Worm (Caenorhabditis elegans) whole organism, young adult: ENCODE measurements around the gene polk-1.
A peak's percentile ranks its signal among the peaks of the same experiment; 100 is the strongest.

ENCODE experiments used
- B0035.1 ChIP-seq: sonication (generic microtip); optimal IDR thresholded peaks from 2 replicates; lab custom pipeline; 2016; ENCODE audit warnings: missing genetic modification characterization, mild to moderate bottlenecking, missing compliant biosample characterization, missing genotype, missing genetic modification reagents
- B0336.3 ChIP-seq: fragments of 200-800 bp; sonication (Bioruptor generic); IDR thresholded peaks from 2 replicates; pipeline ENCODE4 v1.3.6; 2022; ENCODE audit warnings: missing genetic modification characterization, missing compliant biosample characterization
- F10E7.11 ChIP-seq: sonication (generic microtip); optimal IDR thresholded peaks from 2 replicates; lab custom pipeline; 2017; ENCODE audit warnings: mild to moderate bottlenecking, missing genetic modification characterization, moderate library complexity, missing compliant biosample characterization
- F23B12.7 ChIP-seq: sonication (generic microtip); optimal IDR thresholded peaks from 2 replicates; lab custom pipeline; 2017; ENCODE audit warnings: missing genetic modification characterization, mild to moderate bottlenecking, missing compliant biosample characterization, antibody characterized with exemption, moderate library complexity; ENCODE audit not compliant: insufficient read depth
- F49E8.2 ChIP-seq: sonication (generic microtip); optimal IDR thresholded peaks from 3 replicates; lab custom pipeline; 2017; ENCODE audit warnings: missing genetic modification characterization, mild to moderate bottlenecking, missing compliant biosample characterization, antibody characterized with exemption, moderate library complexity; ENCODE audit not compliant: insufficient read depth
- F55B11.4 ChIP-seq: sonication (generic microtip); optimal IDR thresholded peaks from 2 replicates; lab custom pipeline; 2016; ENCODE audit warnings: missing compliant biosample characterization, missing genetic modification characterization, borderline replicate concordance; ENCODE audit not compliant: insufficient read depth
- F57A8.1 ChIP-seq: fragments of 200-800 bp; sonication (Bioruptor generic); optimal IDR thresholded peaks from 2 replicates; lab custom pipeline; 2018; ENCODE audit warnings: mild to moderate bottlenecking, missing genetic modification characterization, moderate library complexity, missing compliant biosample characterization
- Y53F4B.3 ChIP-seq: fragments of 200-800 bp; sonication (Bioruptor generic); IDR thresholded peaks from 2 replicates; pipeline ENCODE4 v1.3.6; 2022; ENCODE audit warnings: missing genetic modification reagents, missing genetic modification characterization, missing compliant biosample characterization
- Y56A3A.18 ChIP-seq: fragments of 200-800 bp; sonication (Bioruptor generic); IDR thresholded peaks from 2 replicates; pipeline ENCODE4 v1.3.6; 2022; ENCODE audit warnings: missing genetic modification reagents, missing genetic modification characterization, missing compliant biosample characterization
- Y95B8A.8 ChIP-seq: fragments of 200-800 bp; sonication (Bioruptor generic); IDR thresholded peaks from 2 replicates; pipeline ENCODE4 v1.3.6; 2022; ENCODE audit warnings: missing genetic modification reagents, missing genetic modification characterization, missing compliant biosample characterization
- akir-1 ChIP-seq: fragments of 200-800 bp; sonication (Bioruptor generic); optimal IDR thresholded peaks from 2 replicates; lab custom pipeline; 2018; ENCODE audit warnings: mild to moderate bottlenecking, missing genetic modification characterization, moderate library complexity, missing compliant biosample characterization
- aptf-2 ChIP-seq: fragments of 200-800 bp; sonication (Bioruptor generic); conservative IDR thresholded peaks from 2 replicates; pipeline ENCODE4 v1.3.6; 2022; ENCODE audit warnings: missing genetic modification reagents, missing genetic modification characterization, missing compliant biosample characterization
- attf-3 ChIP-seq: fragments of 200-800 bp; sonication (Bioruptor generic); conservative IDR thresholded peaks from 2 replicates; pipeline ENCODE4 v1.3.6; 2022; ENCODE audit warnings: missing genetic modification reagents, missing genetic modification characterization, missing compliant biosample characterization
- attf-5 ChIP-seq: fragments of 200-800 bp; sonication (Bioruptor generic); optimal IDR thresholded peaks from 2 replicates; lab custom pipeline; 2018; ENCODE audit warnings: mild to moderate bottlenecking, missing genetic modification characterization, missing compliant biosample characterization
- bed-2 ChIP-seq: fragments of 200-800 bp; sonication (Bioruptor generic); IDR thresholded peaks from 2 replicates; pipeline ENCODE4 v1.3.6; 2022; ENCODE audit warnings: missing genetic modification reagents, missing genetic modification characterization, missing compliant biosample characterization
- ccch-3 ChIP-seq: fragments of 200-800 bp; sonication (Bioruptor generic); optimal IDR thresholded peaks from 2 replicates; lab custom pipeline; 2018; ENCODE audit warnings: mild to moderate bottlenecking, missing genetic modification characterization, missing compliant biosample characterization
- ceh-27 ChIP-seq: fragments of 200-800 bp; sonication (Bioruptor generic); optimal IDR thresholded peaks from 2 replicates; lab custom pipeline; 2018; ENCODE audit warnings: mild to moderate bottlenecking, missing genetic modification characterization, moderate library complexity, missing compliant biosample characterization
- ceh-40 ChIP-seq: fragments of 200-800 bp; sonication (Bioruptor generic); IDR thresholded peaks from 2 replicates; pipeline ENCODE4 v1.3.6; 2022; ENCODE audit warnings: missing genetic modification characterization, missing compliant biosample characterization
- chd-7 ChIP-seq: sonication (generic microtip); optimal IDR thresholded peaks from 2 replicates; lab custom pipeline; 2016; ENCODE audit warnings: mild to moderate bottlenecking, missing genetic modification characterization, moderate library complexity, missing compliant biosample characterization
- die-1 ChIP-seq: sonication (generic microtip); optimal IDR thresholded peaks from 2 replicates; lab custom pipeline; 2016; ENCODE audit warnings: missing genotype, mild to moderate bottlenecking, missing genetic modification characterization, missing compliant biosample characterization
- dox-1 ChIP-seq: fragments of 200-800 bp; sonication (Bioruptor generic); IDR thresholded peaks from 2 replicates; pipeline ENCODE4 v1.3.6; 2022; ENCODE audit warnings: missing genetic modification reagents, missing genetic modification characterization, missing compliant biosample characterization
- egl-44 ChIP-seq: fragments of 200-800 bp; sonication (Bioruptor generic); IDR thresholded peaks from 2 replicates; pipeline ENCODE4 v1.3.6; 2022; ENCODE audit warnings: missing genetic modification reagents, missing genetic modification characterization, missing compliant biosample characterization
- egrh-3 ChIP-seq: fragments of 200-800 bp; sonication (Bioruptor generic); IDR thresholded peaks from 2 replicates; pipeline ENCODE4 v1.3.6; 2022; ENCODE audit warnings: missing genetic modification reagents, missing genetic modification characterization, missing compliant biosample characterization
- hlh-12 ChIP-seq: sonication (generic microtip); optimal IDR thresholded peaks from 2 replicates; lab custom pipeline; 2016; ENCODE audit warnings: missing genetic modification characterization, missing compliant biosample characterization
- hmg-1.2 ChIP-seq: fragments of 200-800 bp; sonication (Bioruptor generic); IDR thresholded peaks from 2 replicates; pipeline ENCODE4 v1.3.6; 2022; ENCODE audit warnings: missing genetic modification reagents, missing genetic modification characterization, missing compliant biosample characterization
- hsf-1 ChIP-seq: fragments of 200-800 bp; sonication (Bioruptor generic); IDR thresholded peaks from 2 replicates; pipeline ENCODE4 v1.3.6; 2022; ENCODE audit warnings: missing genetic modification reagents, missing genetic modification characterization, missing compliant biosample characterization
- lag-1 ChIP-seq: fragments of 200-800 bp; sonication (Bioruptor generic); IDR thresholded peaks from 2 replicates; pipeline ENCODE4 v1.3.6; 2022; ENCODE audit warnings: missing genetic modification reagents, missing genetic modification characterization, missing compliant biosample characterization
- lin-35 ChIP-seq, 3 experiments: fragments of 150-350 bp in 2 of 3; sonication (generic microtip) in 1 of 3; optimal IDR thresholded peaks; 2 replicates each; lab custom pipeline; 2014 to 2018; ENCODE audit warnings: missing biosample characterization in 3 of 3, missing genetic modification characterization in 3 of 3, missing genetic modification reagents in 3 of 3
- lin-54 ChIP-seq: fragments of 200-800 bp; sonication (Bioruptor generic); optimal IDR thresholded peaks from 2 replicates; lab custom pipeline; 2018; ENCODE audit warnings: mild to moderate bottlenecking, missing genetic modification characterization, missing compliant biosample characterization
- madf-3 ChIP-seq: fragments of 200-800 bp; sonication (Bioruptor generic); IDR thresholded peaks from 2 replicates; pipeline ENCODE4 v1.3.6; 2022; ENCODE audit warnings: missing genetic modification reagents, missing genetic modification characterization, missing compliant biosample characterization
- mes-4 ChIP-seq: sonication (generic microtip); optimal IDR thresholded peaks from 2 replicates; lab custom pipeline; 2016; ENCODE audit warnings: missing genotype, missing genetic modification characterization, missing compliant biosample characterization
- nfya-1 ChIP-seq: sonication (generic microtip); optimal IDR thresholded peaks from 2 replicates; lab custom pipeline; 2017; ENCODE audit warnings: antibody characterized with exemption, missing compliant biosample characterization, missing genetic modification characterization, borderline replicate concordance; ENCODE audit not compliant: insufficient read depth
- nhr-80 ChIP-seq: sonication (generic microtip); optimal IDR thresholded peaks from 2 replicates; lab custom pipeline; 2016; ENCODE audit warnings: missing genetic modification characterization, missing compliant biosample characterization
- pbrm-1 ChIP-seq: fragments of 200-800 bp; sonication (Bioruptor generic); IDR thresholded peaks from 2 replicates; pipeline ENCODE4 v1.3.6; 2022; ENCODE audit warnings: missing genetic modification reagents, missing genetic modification characterization, missing compliant biosample characterization
- rec-8 ChIP-seq, 2 experiments: sonication (generic microtip); optimal IDR thresholded peaks; 2 replicates each; lab custom pipeline; 2016; ENCODE audit warnings: mild to moderate bottlenecking in 2 of 2, missing genetic modification characterization in 2 of 2, missing genetic modification reagents in 2 of 2, missing genotype in 2 of 2, missing biosample characterization in 1 of 2, missing compliant biosample characterization in 1 of 2, moderate library complexity in 1 of 2
- repo-1 ChIP-seq: sonication (generic microtip); optimal IDR thresholded peaks from 2 replicates; lab custom pipeline; 2017; ENCODE audit warnings: mild to moderate bottlenecking, missing genetic modification characterization, missing compliant biosample characterization
- snpc-1.3 ChIP-seq: sonication (generic microtip); optimal IDR thresholded peaks from 2 replicates; lab custom pipeline; 2017; ENCODE audit warnings: missing genetic modification characterization, mild to moderate bottlenecking, missing compliant biosample characterization, antibody characterized with exemption, moderate library complexity, missing genotype, missing genetic modification reagents; ENCODE audit not compliant: insufficient read depth
- snpc-3.4 ChIP-seq: sonication (generic microtip); optimal IDR thresholded peaks from 2 replicates; lab custom pipeline; 2017; ENCODE audit warnings: missing genetic modification characterization, mild to moderate bottlenecking, missing compliant biosample characterization, antibody characterized with exemption, moderate library complexity, missing genotype, missing genetic modification reagents
- snpc-4 ChIP-seq, 5 experiments: fragments of 150-350 bp in 1 of 5; sonication (generic microtip) in 4 of 5; optimal IDR thresholded peaks; 2 replicates each; lab custom pipeline; 2014 to 2018; ENCODE audit warnings: missing genetic modification characterization in 5 of 5, missing biosample characterization in 3 of 5, antibody characterized with exemption in 2 of 5, mild to moderate bottlenecking in 2 of 5, missing compliant biosample characterization in 2 of 5, missing genotype in 2 of 5, moderate library complexity in 2 of 5, missing genetic modification reagents in 1 of 5
- somi-1 ChIP-seq: fragments of 200-800 bp; sonication (Bioruptor generic); optimal IDR thresholded peaks from 2 replicates; lab custom pipeline; 2018; ENCODE audit warnings: mild to moderate bottlenecking, missing genetic modification characterization, missing compliant biosample characterization
- tlf-1 ChIP-seq: fragments of 200-800 bp; sonication (Bioruptor generic); optimal IDR thresholded peaks from 2 replicates; lab custom pipeline; 2018; ENCODE audit warnings: mild to moderate bottlenecking, missing genetic modification characterization, missing compliant biosample characterization
- zfh-2 ChIP-seq: fragments of 200-800 bp; sonication (Bioruptor generic); conservative IDR thresholded peaks from 2 replicates; pipeline ENCODE4 v1.3.6; 2022; ENCODE audit warnings: missing genetic modification reagents, missing genetic modification characterization, missing compliant biosample characterization
- ztf-26 ChIP-seq: sonication (generic microtip); optimal IDR thresholded peaks from 2 replicates; lab custom pipeline; 2017; ENCODE audit warnings: missing genetic modification characterization, missing compliant biosample characterization
- ztf-28 ChIP-seq: fragments of 200-800 bp; sonication (Bioruptor generic); IDR thresholded peaks from 2 replicates; pipeline ENCODE4 v1.3.6; 2022; ENCODE audit warnings: missing genetic modification reagents, missing genetic modification characterization, missing compliant biosample characterization
- ztf-6 ChIP-seq: fragments of 200-800 bp; sonication (Bioruptor generic); IDR thresholded peaks from 2 replicates; pipeline ENCODE4 v1.3.6; 2022; ENCODE audit warnings: missing genetic modification reagents, missing genetic modification characterization, missing compliant biosample characterization

polk-1 gene

DNA sequence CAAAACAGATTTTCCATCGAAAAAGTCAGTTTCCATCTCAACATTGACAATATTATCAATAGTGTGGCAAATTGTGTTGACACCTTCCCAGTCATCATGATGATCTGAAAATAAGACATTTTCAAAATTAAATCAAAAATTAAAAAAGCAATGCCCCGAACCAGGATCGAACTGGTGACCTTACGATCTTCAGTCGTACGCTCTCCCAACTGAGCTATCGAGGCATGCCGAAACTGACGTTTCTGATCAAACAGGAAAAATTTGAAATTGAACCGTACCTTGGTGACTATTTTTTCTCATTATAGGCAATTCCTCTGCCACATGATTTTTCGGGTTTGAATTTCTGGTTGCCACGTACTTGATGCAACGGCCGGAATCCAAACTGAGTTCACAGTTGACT lies 25.1 kb upstream of the polk-1 start (continued):
- TF ChIP-seq snpc-1.3 (tag; lab: Kevin White, UChicago), result no peak
- peak; percentile 34; the same call in 1 of the 2 replicates for TF ChIP-seq hmg-1.2 (GFP tag; lab: Robert Waterston, UW)
- no peak for TF ChIP-seq mes-4 (tag; lab: Kevin White, UChicago)
- peak in 1 of 2 experiments; percentile 25 for TF ChIP-seq rec-8 (tag; optimal IDR thresholded peaks at IDR 0.05; lab: Kevin White, UChicago)
- TF ChIP-seq Y53F4B.3 (GFP tag; lab: Robert Waterston, UW), result no peak
- no peak for TF ChIP-seq lin-35 (GFP tag; optimal IDR thresholded peaks at IDR 0.05; lab: Kevin White, UChicago)
- TF ChIP-seq ceh-27 (GFP tag; lab: Kevin White, UChicago), result no peak
- no peak for TF ChIP-seq madf-3
- no peak for TF ChIP-seq ztf-26 (tag; lab: Kevin White, UChicago)
- no peak for TF ChIP-seq repo-1 (tag; lab: Kevin White, UChicago)
- TF ChIP-seq nfya-1, result no peak
- no peak for TF ChIP-seq ztf-28 (GFP tag; lab: Robert Waterston, UW)
- peak; percentile 20; the same call in 1 of the 2 replicates for TF ChIP-seq ceh-40 (GFP tag; lab: Robert Waterston, UW)
- TF ChIP-seq, all 124 proteins: peak for 14

DNA sequence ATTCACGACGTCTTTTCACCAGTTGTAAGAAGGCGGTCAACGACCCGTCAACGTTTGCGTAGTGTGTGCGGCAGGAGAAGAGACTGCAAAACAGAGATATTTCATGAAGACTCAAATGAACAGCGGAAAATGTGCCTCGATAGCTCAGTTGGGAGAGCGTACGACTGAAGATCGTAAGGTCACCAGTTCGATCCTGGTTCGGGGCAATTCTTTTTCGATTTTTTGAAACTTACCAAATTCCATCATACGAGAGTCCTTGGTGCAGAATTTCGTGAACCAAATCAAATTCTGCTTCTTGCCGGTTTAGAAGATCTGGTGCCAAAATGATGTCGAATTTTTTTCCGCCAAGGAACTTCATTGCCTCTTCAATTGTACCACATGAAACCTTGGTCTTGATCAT lies 24.5 kb upstream of the polk-1 start:
- peak; percentile 52; the same call in 1 of the 2 replicates for TF ChIP-seq dox-1 (GFP tag; lab: Robert Waterston, UW)
- TF ChIP-seq somi-1 (GFP tag; lab: Kevin White, UChicago), result no peak
- TF ChIP-seq aptf-2 (GFP tag; lab: Robert Waterston, UW), result no peak
- TF ChIP-seq bed-2, result no peak
- no peak for TF ChIP-seq hsf-1
- TF ChIP-seq egrh-3 (GFP tag; lab: Robert Waterston, UW), result peak; percentile 13; the same call in 1 of the 2 replicates
- no peak for TF ChIP-seq zfh-2
- TF ChIP-seq lag-1, result no peak
- peak; percentile 78; the same call in 1 of the 2 replicates for TF ChIP-seq ztf-6 (GFP tag; lab: Robert Waterston, UW)
- peak; percentile 62 for TF ChIP-seq F23B12.7 (tag; lab: Kevin White, UChicago)
- no peak for TF ChIP-seq ceh-40 (GFP tag; lab: Robert Waterston, UW)
- no peak for TF ChIP-seq tlf-1 (GFP tag; lab: Kevin White, UChicago)
- TF ChIP-seq F10E7.11 (tag; lab: Kevin White, UChicago), result no peak
- 0 out of 2 replicates have a peak, but pooled peaks have one; percentile 58 for TF ChIP-seq Y56A3A.18 (GFP tag; lab: Robert Waterston, UW)
- no peak for TF ChIP-seq F49E8.2 (tag; lab: Kevin White, UChicago)
- TF ChIP-seq chd-7 (tag; lab: Kevin White, UChicago), result peak; percentile 62
- no peak for TF ChIP-seq F57A8.1 (GFP tag; lab: Kevin White, UChicago)
- peak; percentile 7 for TF ChIP-seq snpc-1.3 (tag; lab: Kevin White, UChicago)
- no peak for TF ChIP-seq ccch-3 (GFP tag; lab: Kevin White, UChicago)
- no peak for TF ChIP-seq attf-5 (GFP tag; lab: Kevin White, UChicago)
- TF ChIP-seq egl-44 (GFP tag; lab: Robert Waterston, UW), result peak; percentile 75
- no peak for TF ChIP-seq nhr-80 (tag; lab: Kevin White, UChicago)
- TF ChIP-seq Y95B8A.8 (GFP tag; lab: Robert Waterston, UW), result no peak
- peak; percentile 54; the same call in 1 of the 2 replicates for TF ChIP-seq pbrm-1 (GFP tag; lab: Robert Waterston, UW)
- peak; percentile 49 for TF ChIP-seq lin-54
- TF ChIP-seq snpc-4 (GFP tag; optimal IDR thresholded peaks at IDR 0.05; lab: Kevin White, UChicago), result no peak
- no peak for TF ChIP-seq snpc-4 (tag; optimal IDR thresholded peaks at IDR 0.05; lab: Kevin White, UChicago)
- TF ChIP-seq ztf-26 (tag; lab: Kevin White, UChicago), result peak; percentile 37
- no peak for TF ChIP-seq attf-3 (GFP tag; lab: Robert Waterston, UW)
- TF ChIP-seq hlh-12 (tag; lab: Kevin White, UChicago), result no peak
- peak; percentile 15 for TF ChIP-seq snpc-3.4 (tag; lab: Kevin White, UChicago)
- TF ChIP-seq akir-1 (GFP tag; lab: Kevin White, UChicago), result no peak
- TF ChIP-seq B0035.1 (tag; lab: Kevin White, UChicago), result no peak
- peak; percentile 65 for TF ChIP-seq die-1 (tag; lab: Kevin White, UChicago)
- no peak for TF ChIP-seq F55B11.4
- 0 out of 2 replicates have a peak, but pooled peaks have one; percentile 18 for TF ChIP-seq B0336.3 (GFP tag; lab: Robert Waterston, UW)
